Fruit fly (Drosophila melanogaster): Measurements from ENCODE around the gene CG3176.

CG3176 gene

DNA sequence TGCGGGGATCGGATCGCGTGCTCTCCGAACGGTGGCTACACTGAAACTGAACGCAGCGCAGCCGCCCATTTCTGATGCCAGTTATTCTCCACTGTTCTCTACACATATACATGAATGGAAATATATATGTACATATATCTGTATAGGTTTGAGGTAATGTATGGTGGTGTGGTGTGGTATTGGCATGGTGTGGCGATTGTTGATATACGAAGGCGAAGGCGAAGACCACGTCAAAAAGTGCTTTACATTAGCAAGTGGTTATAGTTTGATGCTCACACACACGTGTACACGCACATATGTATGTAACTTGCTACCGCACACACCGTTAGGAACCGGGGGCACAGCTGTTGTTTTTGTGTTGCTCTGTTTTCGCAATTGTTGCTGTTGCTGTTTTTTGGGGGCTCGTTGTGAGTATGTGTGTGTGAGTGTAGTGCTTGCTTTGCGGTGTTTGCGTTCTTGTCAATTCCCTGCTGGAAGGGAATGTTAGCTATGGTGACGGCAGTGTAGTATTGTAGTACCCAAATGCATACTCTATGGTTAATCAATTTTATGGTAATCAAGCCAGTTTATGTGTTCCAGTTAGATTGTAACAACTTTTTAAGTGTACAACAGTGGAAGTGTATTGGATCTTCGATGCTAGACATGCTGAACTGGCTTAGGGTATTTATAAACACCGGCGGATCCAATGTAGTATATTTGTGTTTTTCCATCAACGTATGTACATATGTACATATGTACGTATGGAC lies 12.0 kb downstream of the CG3176 start, which contains the start of gene CG17896 (continued):
- peak; percentile 99 for TF ChIP-seq Taf1 (GFP tag; IDR thresholded peaks at IDR 0.05)
- peak; percentile 93 for TF ChIP-seq CG18262 (tag; optimal IDR thresholded peaks at IDR 0.05)
- peak; percentile 97 for TF ChIP-seq ci (GFP tag; IDR thresholded peaks at IDR 0.05)
- no peak; the same call in 1 of the 2 replicates for TF ChIP-seq Bgb (GFP tag; IDR thresholded peaks at IDR 0.05; ENCODE audit: partially characterized antibody)
- TF ChIP-seq onecut (GFP tag; IDR thresholded peaks at IDR 0.05): peak; percentile 92
- peak; percentile 97 for TF ChIP-seq unpg (GFP tag; optimal IDR thresholded peaks at IDR 0.05)
- TF ChIP-seq tio (GFP tag; optimal IDR thresholded peaks at IDR 0.05): no peak
- TF ChIP-seq dm (GFP tag; optimal IDR thresholded peaks at IDR 0.05): peak; percentile 96
- peak; percentile 89 for TF ChIP-seq cato (GFP tag; optimal IDR thresholded peaks at IDR 0.05; ENCODE audit: borderline replicate concordance)
- TF ChIP-seq Sox102F (GFP tag; optimal IDR thresholded peaks at IDR 0.05): peak; percentile 97
- TF ChIP-seq nom (GFP tag; optimal IDR thresholded peaks at IDR 0.05): peak; percentile 89
- TF ChIP-seq br (optimal IDR thresholded peaks at IDR 0.05): no peak
- TF ChIP-seq kni (GFP tag; optimal IDR thresholded peaks at IDR 0.05): peak; percentile 55
- peak; percentile 97 for TF ChIP-seq CG13894 (tag; optimal IDR thresholded peaks at IDR 0.05)
- peak; percentile 74 for TF ChIP-seq CG4360 (GFP tag; IDR thresholded peaks at IDR 0.05)
- peak; percentile 66; the same call in 1 of the 2 replicates for TF ChIP-seq Dip2 (GFP tag; IDR thresholded peaks at IDR 0.05)
- TF ChIP-seq tx (GFP tag; optimal IDR thresholded peaks at IDR 0.05): peak; percentile 98
- TF ChIP-seq trh (GFP tag; optimal IDR thresholded peaks at IDR 0.05): peak; percentile 96
- peak; percentile 94 for TF ChIP-seq CG10274 (GFP tag; optimal IDR thresholded peaks at IDR 0.05)
- peak; percentile 89 for TF ChIP-seq fd64A (GFP tag; optimal IDR thresholded peaks at IDR 0.05)
- peak; percentile 74 for TF ChIP-seq Spps (tag; optimal IDR thresholded peaks at IDR 0.05)
- TF ChIP-seq Mes4 (GFP tag; optimal IDR thresholded peaks at IDR 0.05): peak; percentile 93
- TF ChIP-seq Optix (GFP tag; IDR thresholded peaks at IDR 0.05): peak; percentile 97
- TF ChIP-seq h (optimal IDR thresholded peaks at IDR 0.05): no peak
- TF ChIP-seq CG32767 (GFP tag; IDR thresholded peaks at IDR 0.05): peak; percentile 96
- peak; percentile 91 for TF ChIP-seq CG31365 (tag; optimal IDR thresholded peaks at IDR 0.05)
- peak; percentile 94 for TF ChIP-seq kay (GFP tag; optimal IDR thresholded peaks at IDR 0.05)
- peak; percentile 98 for TF ChIP-seq pb (GFP tag; optimal IDR thresholded peaks at IDR 0.05)
- TF ChIP-seq Mrtf (GFP tag; IDR thresholded peaks at IDR 0.05): peak; percentile 97
- no peak for TF ChIP-seq knrl (GFP tag; IDR thresholded peaks at IDR 0.05; ENCODE audit: partially characterized antibody)
- peak; percentile 97 for TF ChIP-seq Xrp1 (GFP tag; IDR thresholded peaks at IDR 0.05)
- TF ChIP-seq Dfd (GFP tag; optimal IDR thresholded peaks at IDR 0.05): no peak
- peak; percentile 92 for TF ChIP-seq Ssrp (tag; optimal IDR thresholded peaks at IDR 0.05)
- TF ChIP-seq CG1792 (GFP tag; optimal IDR thresholded peaks at IDR 0.05): peak; percentile 98
- peak; percentile 76 for TF ChIP-seq CG14710 (tag; optimal IDR thresholded peaks at IDR 0.05)
- peak; percentile 53 for TF ChIP-seq CG10431 (GFP tag; optimal IDR thresholded peaks at IDR 0.05)
- peak; percentile 76 for TF ChIP-seq sqz (GFP tag; optimal IDR thresholded peaks at IDR 0.05)
- peak; percentile 9 for TF ChIP-seq pros (GFP tag; optimal IDR thresholded peaks at IDR 0.05)
- peak; percentile 96 for TF ChIP-seq Ravus (GFP tag; IDR thresholded peaks at IDR 0.05)
- peak; percentile 95 for TF ChIP-seq CG2712 (tag; optimal IDR thresholded peaks at IDR 0.05)
- TF ChIP-seq YL-1 (GFP tag; optimal IDR thresholded peaks at IDR 0.05): peak; percentile 39
- peak; percentile 98 for TF ChIP-seq HHEX (GFP tag; optimal IDR thresholded peaks at IDR 0.05)
- TF ChIP-seq pum (GFP tag; optimal IDR thresholded peaks at IDR 0.05): peak; percentile 98
- TF ChIP-seq E2f2 (GFP tag; IDR thresholded peaks at IDR 0.05): peak; percentile 80
- peak; percentile 98 for TF ChIP-seq CG6175 (GFP tag; IDR thresholded peaks at IDR 0.05)
- peak; percentile 84 for TF ChIP-seq B-H2 (GFP tag; optimal IDR thresholded peaks at IDR 0.05)
- TF ChIP-seq CG7839 (tag; optimal IDR thresholded peaks at IDR 0.05): peak; percentile 99
- TF ChIP-seq Atf6 (GFP tag; IDR thresholded peaks at IDR 0.05): peak; percentile 99
- TF ChIP-seq CG17612 (GFP tag; IDR thresholded peaks at IDR 0.05): peak; percentile 97
- TF ChIP-seq CG7357 (GFP tag; IDR thresholded peaks at IDR 0.05): peak; percentile 95

Measured in whole organism, embryonic.